Fruit fly (Drosophila melanogaster) whole organism, embryonic: ENCODE data around the gene Xe7.

Experiments
- Bgb ChIP-seq: fragments of 200-800 bp; sonication (Bioruptor generic); IDR thresholded peaks from 2 replicates; pipeline ENCODE4 v1.3.6; 2022; ENCODE audit warnings: missing biosample characterization, missing genetic modification characterization; ENCODE audit not compliant: partially characterized antibody
- CG10321 ChIP-seq: fragments of 200-800 bp; sonication (Bioruptor generic); IDR thresholded peaks from 2 replicates; pipeline ENCODE4 v1.3.6; 2022; ENCODE audit warnings: missing biosample characterization, missing genetic modification characterization
- CG10431 ChIP-seq: fragments of 200-800 bp; sonication (Bioruptor generic); optimal IDR thresholded peaks from 3 replicates; lab custom pipeline; 2018; ENCODE audit warnings: missing biosample characterization, mild to moderate bottlenecking, missing genetic modification characterization
- CG13123 ChIP-seq: fragments of 200-800 bp; sonication (Bioruptor generic); optimal IDR thresholded peaks from 2 replicates; lab custom pipeline; 2016; ENCODE audit warnings: missing biosample characterization, missing genetic modification characterization
- CG13624 ChIP-seq: fragments of 200-800 bp; sonication (Bioruptor generic); optimal IDR thresholded peaks from 2 replicates; lab custom pipeline; 2016; ENCODE audit warnings: missing biosample characterization, missing genetic modification characterization
- CG15696 ChIP-seq: fragments of 200-800 bp; sonication (Bioruptor generic); optimal IDR thresholded peaks from 2 replicates; lab custom pipeline; 2019; ENCODE audit warnings: missing biosample characterization, mild to moderate bottlenecking, missing genetic modification characterization, moderate library complexity
- CG17359 ChIP-seq: fragments of 200-800 bp; sonication (Bioruptor generic); optimal IDR thresholded peaks from 3 replicates; lab custom pipeline; 2018; ENCODE audit warnings: missing biosample characterization, mild to moderate bottlenecking, missing genetic modification characterization, moderate library complexity
- CG18011 ChIP-seq: fragments of 200-800 bp; sonication (Bioruptor generic); optimal IDR thresholded peaks from 2 replicates; lab custom pipeline; 2017; ENCODE audit warnings: missing biosample characterization, missing genetic modification characterization, mild to moderate bottlenecking, moderate library complexity, missing genotype
- CG31224 ChIP-seq: fragments of 200-800 bp; sonication (Bioruptor generic); IDR thresholded peaks from 2 replicates; pipeline ENCODE4 v1.3.6; 2022; ENCODE audit warnings: missing biosample characterization, missing genetic modification characterization
- CG34224 ChIP-seq: fragments of 200-800 bp; sonication (Bioruptor generic); IDR thresholded peaks from 3 replicates; pipeline ENCODE4 v1.3.6; 2022; ENCODE audit warnings: missing biosample characterization, missing genetic modification characterization; ENCODE audit not compliant: partially characterized antibody
- CG34376 ChIP-seq: fragments of 200-800 bp; sonication (Bioruptor generic); optimal IDR thresholded peaks from 2 replicates; lab custom pipeline; 2018; ENCODE audit warnings: missing biosample characterization, mild to moderate bottlenecking, missing genetic modification characterization
- CG4404 ChIP-seq: fragments of 200-800 bp; sonication (Bioruptor generic); IDR thresholded peaks from 2 replicates; pipeline ENCODE4 v1.3.6; 2022; ENCODE audit warnings: missing biosample characterization, missing genetic modification characterization
- CG5180 ChIP-seq: fragments of 200-800 bp; sonication (Bioruptor generic); optimal IDR thresholded peaks from 3 replicates; lab custom pipeline; 2017; ENCODE audit warnings: missing biosample characterization, missing genetic modification characterization, mild to moderate bottlenecking, moderate library complexity, missing genetic modification reagents
- CG6813 ChIP-seq: fragments of 200-800 bp; sonication (Bioruptor generic); optimal IDR thresholded peaks from 2 replicates; lab custom pipeline; 2017; ENCODE audit warnings: missing biosample characterization, missing genetic modification characterization, mild to moderate bottlenecking, moderate library complexity, missing genetic modification reagents
- CTCF ChIP-seq: fragments of 200-800 bp; sonication (Bioruptor generic); optimal IDR thresholded peaks from 2 replicates; lab custom pipeline; 2017; ENCODE audit warnings: missing biosample characterization, mild to moderate bottlenecking, missing genetic modification characterization, moderate library complexity
- Dip2 ChIP-seq: fragments of 200-800 bp; sonication (Bioruptor generic); IDR thresholded peaks from 2 replicates; pipeline ENCODE4 v1.3.6; 2022; ENCODE audit warnings: missing biosample characterization, missing genetic modification characterization
- Ets97D ChIP-seq: fragments of 200-800 bp; sonication (Bioruptor generic); optimal IDR thresholded peaks from 3 replicates; lab custom pipeline; 2016; ENCODE audit warnings: missing biosample characterization, missing genetic modification characterization
- MBD-R2 ChIP-seq: fragments of 200-800 bp; sonication (Bioruptor generic); IDR thresholded peaks from 2 replicates; pipeline ENCODE4 v1.3.6; 2022; ENCODE audit warnings: missing biosample characterization, missing genetic modification characterization
- Ravus ChIP-seq: fragments of 200-800 bp; sonication (Bioruptor generic); IDR thresholded peaks from 2 replicates; pipeline ENCODE4 v1.3.6; 2022; ENCODE audit warnings: missing biosample characterization, missing genetic modification characterization
- Sin3A ChIP-seq: fragments of >200 bp; optimal IDR thresholded peaks from 2 replicates; lab custom pipeline; 2018
- abd-A ChIP-seq: fragments of 200-800 bp; sonication (Bioruptor generic); optimal IDR thresholded peaks from 3 replicates; lab custom pipeline; 2019; ENCODE audit warnings: missing biosample characterization, mild to moderate bottlenecking, missing genetic modification characterization, moderate library complexity
- al ChIP-seq: fragments of 200-800 bp; sonication (Bioruptor generic); IDR thresholded peaks from 2 replicates; pipeline ENCODE4 v1.3.6; 2022; ENCODE audit warnings: missing biosample characterization, missing genetic modification characterization
- bbx ChIP-seq: fragments of 200-800 bp; sonication (Bioruptor generic); IDR thresholded peaks from 2 replicates; pipeline ENCODE4 v1.3.6; 2022; ENCODE audit warnings: missing biosample characterization, missing genetic modification characterization; ENCODE audit not compliant: partially characterized antibody
- corto ChIP-seq: fragments of 200-800 bp; sonication (Bioruptor generic); optimal IDR thresholded peaks from 2 replicates; lab custom pipeline; 2016; ENCODE audit warnings: missing biosample characterization, mild to moderate bottlenecking, missing genetic modification characterization, moderate library complexity
- dmrt99B ChIP-seq: fragments of 200-800 bp; sonication (Bioruptor generic); optimal IDR thresholded peaks from 2 replicates; lab custom pipeline; 2018; ENCODE audit warnings: missing biosample characterization, mild to moderate bottlenecking, missing genetic modification characterization, moderate library complexity
- ems ChIP-seq: fragments of 200-800 bp; sonication (Bioruptor generic); optimal IDR thresholded peaks from 3 replicates; lab custom pipeline; 2016; ENCODE audit warnings: missing biosample characterization, missing genetic modification characterization
- eve ChIP-seq, 2 experiments: fragments of >200 bp; optimal IDR thresholded peaks; 2 replicates each; lab custom pipeline; 2017; ENCODE audit warnings: missing biosample characterization in 2 of 2, missing genetic modification characterization in 2 of 2
- gcm ChIP-seq: fragments of 200-800 bp; sonication (Bioruptor generic); optimal IDR thresholded peaks from 2 replicates; lab custom pipeline; 2019; ENCODE audit warnings: missing biosample characterization, mild to moderate bottlenecking, missing genetic modification characterization, moderate library complexity
- gcm2 ChIP-seq: fragments of 200-800 bp; sonication (Bioruptor generic); optimal IDR thresholded peaks from 2 replicates; lab custom pipeline; 2016; ENCODE audit warnings: missing biosample characterization, missing genetic modification characterization
- gem ChIP-seq: fragments of 200-800 bp; sonication (Bioruptor generic); optimal IDR thresholded peaks from 2 replicates; lab custom pipeline; 2019; ENCODE audit warnings: missing biosample characterization, mild to moderate bottlenecking, missing genetic modification characterization, moderate library complexity
- ind ChIP-seq: fragments of 200-800 bp; sonication (Bioruptor generic); optimal IDR thresholded peaks from 3 replicates; lab custom pipeline; 2016; ENCODE audit warnings: missing biosample characterization, missing genetic modification characterization
- insv ChIP-seq, 2 experiments: fragments of 200-800 bp; sonication (Bioruptor generic); optimal IDR thresholded peaks; 3 replicates each; lab custom pipeline; 2016 to 2018; ENCODE audit warnings: missing biosample characterization in 2 of 2, missing genetic modification characterization in 2 of 2
- kay ChIP-seq: fragments of 200-800 bp; sonication (Bioruptor generic); optimal IDR thresholded peaks from 2 replicates; lab custom pipeline; 2016; ENCODE audit warnings: missing biosample characterization, missing genetic modification characterization
- nmo ChIP-seq: fragments of 200-800 bp; sonication (Bioruptor generic); optimal IDR thresholded peaks from 2 replicates; lab custom pipeline; 2018; ENCODE audit warnings: missing biosample characterization, mild to moderate bottlenecking, missing genetic modification characterization, moderate library complexity
- pros ChIP-seq: fragments of 200-800 bp; sonication (Bioruptor generic); optimal IDR thresholded peaks from 3 replicates; lab custom pipeline; 2019; ENCODE audit warnings: missing biosample characterization, mild to moderate bottlenecking, missing genetic modification characterization, moderate library complexity
- rib ChIP-seq: fragments of 200-800 bp; sonication (Bioruptor generic); IDR thresholded peaks from 2 replicates; pipeline ENCODE4 v1.3.6; 2022; ENCODE audit warnings: missing biosample characterization, missing genetic modification characterization
- run ChIP-seq: fragments of 200-800 bp; sonication (Bioruptor generic); optimal IDR thresholded peaks from 3 replicates; lab custom pipeline; 2018; ENCODE audit warnings: missing biosample characterization, mild to moderate bottlenecking, missing genetic modification characterization
- scrt ChIP-seq: fragments of 200-800 bp; sonication (Bioruptor generic); optimal IDR thresholded peaks from 2 replicates; lab custom pipeline; 2018; ENCODE audit warnings: missing biosample characterization, mild to moderate bottlenecking, missing genetic modification characterization, moderate library complexity
- seq ChIP-seq: fragments of 200-800 bp; sonication (Bioruptor generic); IDR thresholded peaks from 2 replicates; pipeline ENCODE4 v1.3.6; 2022; ENCODE audit warnings: missing biosample characterization, missing genetic modification characterization
- sima ChIP-seq: fragments of 200-800 bp; sonication (Bioruptor generic); optimal IDR thresholded peaks from 2 replicates; lab custom pipeline; 2016; ENCODE audit warnings: missing biosample characterization, missing genetic modification characterization
- sna ChIP-seq: fragments of 200-800 bp; sonication (Bioruptor generic); IDR thresholded peaks from 2 replicates; pipeline ENCODE4 v1.3.6; 2022; ENCODE audit warnings: missing biosample characterization, missing genetic modification characterization; ENCODE audit not compliant: partially characterized antibody
- sob ChIP-seq: fragments of 200-800 bp; sonication (Bioruptor generic); IDR thresholded peaks from 2 replicates; pipeline ENCODE4 v1.3.6; 2022; ENCODE audit warnings: missing biosample characterization, missing genetic modification characterization
- sqz ChIP-seq: fragments of 200-800 bp; sonication (Bioruptor generic); optimal IDR thresholded peaks from 3 replicates; lab custom pipeline; 2018; ENCODE audit warnings: missing biosample characterization, mild to moderate bottlenecking, missing genetic modification characterization
- tap ChIP-seq: fragments of 200-800 bp; optimal IDR thresholded peaks from 3 replicates; lab custom pipeline; 2019; ENCODE audit warnings: missing biosample characterization, mild to moderate bottlenecking, missing genetic modification characterization, moderate library complexity
- tin ChIP-seq: fragments of 200-800 bp; sonication (Bioruptor generic); optimal IDR thresholded peaks from 3 replicates; lab custom pipeline; 2016; ENCODE audit warnings: missing biosample characterization, missing genetic modification characterization
- tll ChIP-seq, 2 experiments: fragments of 200-800 bp in 1 of 2; fragments of >200 bp in 1 of 2; sonication (Bioruptor generic) in 1 of 2; optimal IDR thresholded peaks; 2 replicates each; lab custom pipeline; 2017 to 2019; ENCODE audit warnings: missing biosample characterization in 2 of 2, missing genetic modification characterization in 2 of 2, mild to moderate bottlenecking in 1 of 2, moderate library complexity in 1 of 2
- vnd ChIP-seq: fragments of 200-800 bp; sonication (Bioruptor generic); IDR thresholded peaks from 3 replicates; pipeline ENCODE4 v1.3.6; 2022; ENCODE audit warnings: missing biosample characterization, missing genetic modification characterization; ENCODE audit not compliant: partially characterized antibody
- wdn ChIP-seq: fragments of 200-800 bp; sonication (Bioruptor generic); IDR thresholded peaks from 2 replicates; pipeline ENCODE4 v1.3.6; 2022; ENCODE audit warnings: missing biosample characterization, missing genetic modification characterization
- zen ChIP-seq: fragments of 200-800 bp; sonication (Bioruptor generic); optimal IDR thresholded peaks from 3 replicates; lab custom pipeline; 2018; ENCODE audit warnings: missing biosample characterization, mild to moderate bottlenecking, missing genetic modification characterization, moderate library complexity
- zf30C ChIP-seq: fragments of 200-800 bp; sonication (Bioruptor generic); optimal IDR thresholded peaks from 3 replicates; lab custom pipeline; 2018; ENCODE audit warnings: missing biosample characterization, mild to moderate bottlenecking, missing genetic modification characterization

Xe7 gene

DNA sequence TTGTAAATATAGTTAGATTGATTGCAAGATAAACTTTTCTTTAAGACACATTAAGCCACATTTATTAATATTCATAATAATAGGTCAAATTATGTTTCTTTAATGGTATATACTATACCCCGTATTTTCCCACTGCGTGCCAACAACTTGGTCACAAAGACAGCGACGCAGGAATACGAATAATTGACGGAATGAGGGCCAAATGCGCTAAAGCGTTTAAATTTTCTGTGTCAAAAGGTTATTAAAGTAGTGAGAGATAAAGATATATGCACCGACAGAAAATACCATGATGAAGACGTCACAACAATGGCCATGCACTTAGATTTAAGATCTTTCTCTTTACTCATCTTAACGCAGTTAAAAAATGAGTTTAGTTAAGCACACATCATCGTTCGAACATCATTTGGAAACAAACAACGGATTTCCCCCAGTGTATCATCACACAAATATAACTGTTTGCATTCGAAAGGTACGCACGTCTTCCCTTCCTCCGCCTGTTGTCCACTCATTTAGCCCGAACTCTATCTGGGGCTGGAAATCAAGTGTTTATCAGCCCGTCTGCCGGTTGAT is 48.7 kb downstream of the Xe7 start (continued):
- TF ChIP-seq sob (GFP tag; lab: Robert Waterston, UW) (peak; percentile 37; the same call in 1 of the 2 replicates), pros (GFP tag; lab: Kevin White, UChicago) (no peak), seq (no peak), sna (GFP tag; lab: Robert Waterston, UW) (no peak), nmo (GFP tag; lab: Kevin White, UChicago) (peak; percentile 76), CG34376 (no peak), MBD-R2 (GFP tag; lab: Robert Waterston, UW) (no peak; the same call in 1 of the 2 replicates), CG13123 (GFP tag; lab: Kevin White, UChicago) (peak; percentile 2), corto (GFP tag; lab: Kevin White, UChicago) (peak; percentile 32), CG13624 (peak; percentile 55), tin (GFP tag; lab: Kevin White, UChicago) (peak; percentile 47), gcm2 (peak; percentile 64), rib (GFP tag; lab: Robert Waterston, UW) (no peak), Ravus (GFP tag; lab: Robert Waterston, UW) (no peak; the same call in 1 of the 2 replicates), CG15696 (tag; lab: Kevin White, UChicago) (no peak), Dip2 (no peak), eve (GFP tag; optimal IDR thresholded peaks at IDR 0.05; lab: Kevin White, UChicago) (no peak), CG10321 (GFP tag; lab: Robert Waterston, UW) (0 out of 2 replicates have a peak, but pooled peaks have one; percentile 3), sima (GFP tag; lab: Kevin White, UChicago) (no peak), CG10431 (GFP tag; lab: Kevin White, UChicago) (no peak), Bgb (GFP tag; lab: Robert Waterston, UW) (no peak), bbx (GFP tag; lab: Robert Waterston, UW) (no peak), CG5180 (GFP tag; lab: Kevin White, UChicago) (peak; percentile 62), abd-A (tag; lab: Kevin White, UChicago) (no peak), kay (GFP tag; lab: Kevin White, UChicago) (peak; percentile 10), insv (GFP tag; optimal IDR thresholded peaks at IDR 0.05; lab: Kevin White, UChicago) (no peak), dmrt99B (tag; lab: Kevin White, UChicago) (peak; percentile 84), ind (GFP tag; lab: Kevin White, UChicago) (peak; percentile 68), CTCF (peak; percentile 4), run (tag; lab: Kevin White, UChicago) (no peak), CG4404 (GFP tag; lab: Robert Waterston, UW) (peak; percentile 39; the same call in 1 of the 2 replicates), CG34224 (GFP tag; lab: Robert Waterston, UW) (no peak), gem (tag; lab: Kevin White, UChicago) (peak; percentile 74), tap (tag; lab: Kevin White, UChicago) (peak; percentile 47), ems (GFP tag; lab: Kevin White, UChicago) (peak; percentile 52), Sin3A (lab: Kevin White, UChicago) (no peak), CG31224 (GFP tag; lab: Robert Waterston, UW) (no peak), CG17359 (tag; lab: Kevin White, UChicago) (peak; percentile 78), al (GFP tag; lab: Robert Waterston, UW) (no peak), tll (GFP tag; optimal IDR thresholded peaks at IDR 0.05; lab: Kevin White, UChicago) (no peak), wdn (GFP tag; lab: Robert Waterston, UW) (peak; percentile 30; the same call in 1 of the 2 replicates), sqz (GFP tag; lab: Kevin White, UChicago) (peak; percentile 42), zen (tag; lab: Kevin White, UChicago) (peak; percentile 21), zf30C (GFP tag; lab: Kevin White, UChicago) (peak; percentile 34), scrt (GFP tag; lab: Kevin White, UChicago) (peak; percentile 48), CG18011 (no peak), Ets97D (GFP tag; lab: Kevin White, UChicago) (peak; percentile 24), vnd (GFP tag; lab: Robert Waterston, UW) (no peak), gcm (peak; percentile 38), CG6813 (GFP tag; lab: Kevin White, UChicago) (peak; percentile 47)
